Fruit fly (Drosophila melanogaster): Measurements from ENCODE around the gene CG11586.

The CG11586 gene

dm6 chr3L:4254301-4254834 is 7.9 kb downstream of the CG11586 start, which contains the start of the genes ago and CG1265 (continued):
- TF ChIP-seq CG16779 (GFP tag; IDR thresholded peaks at IDR 0.05) (no peak), CG14710 (tag; optimal IDR thresholded peaks at IDR 0.05) (peak; percentile 99), CG1024 (GFP tag; IDR thresholded peaks at IDR 0.05) (peak; percentile 32; the same call in 1 of the 2 replicates), sens (GFP tag) (peak; percentile 52), CG10462 (GFP tag; optimal IDR thresholded peaks at IDR 0.05) (no peak), CG3407 (GFP tag; optimal IDR thresholded peaks at IDR 0.05) (no peak), CG2199 (GFP tag; IDR thresholded peaks at IDR 0.05) (no peak), NfI (GFP tag; optimal IDR thresholded peaks at IDR 0.05) (peak; percentile 49), bab2 (GFP tag; optimal IDR thresholded peaks at IDR 0.05) (peak; percentile 27), CG4404 (GFP tag; IDR thresholded peaks at IDR 0.05) (no peak), CG4854 (GFP tag; optimal IDR thresholded peaks at IDR 0.05) (no peak), CG3995 (GFP tag; optimal IDR thresholded peaks at IDR 0.05) (peak; percentile 92), CG7786 (GFP tag; optimal IDR thresholded peaks at IDR 0.05) (peak; percentile 24), HLH54F (GFP tag; optimal IDR thresholded peaks at IDR 0.05) (peak; percentile 26), vnd (GFP tag; IDR thresholded peaks at IDR 0.05; ENCODE audit: partially characterized antibody) (no peak; the same call in 2 of the 3 replicates), ERR (GFP tag; optimal IDR thresholded peaks at IDR 0.05) (no peak), pum (GFP tag; optimal IDR thresholded peaks at IDR 0.05) (no peak), oc (tag; optimal IDR thresholded peaks at IDR 0.05) (no peak), CG33213 (GFP tag; optimal IDR thresholded peaks at IDR 0.05) (no peak), CG11456 (GFP tag; IDR thresholded peaks at IDR 0.05) (peak; percentile 78), toy (GFP tag; IDR thresholded peaks at IDR 0.05) (no peak), Scr (GFP tag; IDR thresholded peaks at IDR 0.05; ENCODE audit: partially characterized antibody) (peak; percentile 54), Hr51 (GFP tag; optimal IDR thresholded peaks at IDR 0.05) (peak in 1 of 2 experiments; percentile 55), odd (GFP tag; optimal IDR thresholded peaks at IDR 0.05) (peak; percentile 45), CG6689 (GFP tag; IDR thresholded peaks at IDR 0.05) (peak; percentile 38; the same call in 1 of the 2 replicates), CG30020 (tag; optimal IDR thresholded peaks at IDR 0.05) (peak; percentile 47), fd96Cb (tag; optimal IDR thresholded peaks at IDR 0.05) (peak; percentile 21), Hsf (GFP tag; optimal IDR thresholded peaks at IDR 0.05) (peak; percentile 5), CG16815 (GFP tag; optimal IDR thresholded peaks at IDR 0.05) (no peak), D19A (tag; optimal IDR thresholded peaks at IDR 0.05) (peak; percentile 62), lmd (GFP tag; IDR thresholded peaks at IDR 0.05) (peak; percentile 41; the same call in 1 of the 2 replicates), prd (optimal IDR thresholded peaks at IDR 0.05) (no peak), prd (GFP tag; IDR thresholded peaks at IDR 0.05) (peak; percentile 42; the same call in 1 of the 3 replicates), CG32532 (GFP tag; IDR thresholded peaks at IDR 0.05) (peak; percentile 8), mam (GFP tag; optimal IDR thresholded peaks at IDR 0.05) (no peak), Lhr (GFP tag; optimal IDR thresholded peaks at IDR 0.05) (no peak), btn (GFP tag; optimal IDR thresholded peaks at IDR 0.05) (no peak), CG5245 (GFP tag; optimal IDR thresholded peaks at IDR 0.05) (no peak), stwl (tag; optimal IDR thresholded peaks at IDR 0.05) (peak; percentile 33), dmrt11E (tag; optimal IDR thresholded peaks at IDR 0.05) (peak; percentile 23), bsh (GFP tag; optimal IDR thresholded peaks at IDR 0.05) (no peak), CG17829 (tag; optimal IDR thresholded peaks at IDR 0.05) (peak; percentile 52), pfk (GFP tag; optimal IDR thresholded peaks at IDR 0.05) (no peak), Elba2 (GFP tag; optimal IDR thresholded peaks at IDR 0.05) (no peak), CG14441 (GFP tag; IDR thresholded peaks at IDR 0.05) (peak; percentile 39; the same call in 1 of the 2 replicates), HLHmδ (GFP tag; optimal IDR thresholded peaks at IDR 0.05) (peak; percentile 50), sens-2 (GFP tag; IDR thresholded peaks at IDR 0.05) (peak; percentile 31; the same call in 1 of the 2 replicates), Rx (GFP tag; IDR thresholded peaks at IDR 0.05) (no peak), Sox102F (GFP tag; optimal IDR thresholded peaks at IDR 0.05) (peak; percentile 34), psq (GFP tag; optimal IDR thresholded peaks at IDR 0.05) (no peak), Six4 (GFP tag; optimal IDR thresholded peaks at IDR 0.05) (no peak)

Data from whole organism, embryonic.